Worm (Caenorhabditis elegans) whole organism, midembryonic: ENCODE data around the gene clec-59.

Experiments used
- ztf-23 ChIP-seq: fragments of 200-800 bp; sonication (Bioruptor generic); IDR thresholded peaks from 2 replicates; pipeline ENCODE4 v1.3.6; 2022; ENCODE audit warnings: missing genetic modification reagents, missing genetic modification characterization, missing compliant biosample characterization
- ztf-29 ChIP-seq: fragments of 200-800 bp; sonication (Bioruptor generic); IDR thresholded peaks from 2 replicates; pipeline ENCODE4 v1.3.6; 2022; ENCODE audit warnings: missing genetic modification reagents, missing genetic modification characterization, missing compliant biosample characterization

- TF ChIP-seq ztf-23 (GFP tag; lab: Robert Waterston, UW): no peak
- TF ChIP-seq ztf-29: no peak
These were observed 12.7 kb downstream of the clec-59 start, which contains the start of gene tnc-2 for ce11 chrII:10466552-10466951.
